Worm (Caenorhabditis elegans) whole organism, late embryonic: ENCODE data around the gene spat-1.

ENCODE experiments used
- K02D7.2 ChIP-seq: sonication (generic microtip); optimal IDR thresholded peaks from 2 replicates; lab custom pipeline; 2017; ENCODE audit warnings: mild to moderate bottlenecking, missing genetic modification characterization, missing compliant biosample characterization
- Y22D7AL.16 ChIP-seq: sonication (generic microtip); optimal IDR thresholded peaks from 2 replicates; lab custom pipeline; 2016; ENCODE audit warnings: missing genetic modification characterization, missing compliant biosample characterization
- ceh-18 ChIP-seq: sonication (generic microtip); optimal IDR thresholded peaks from 2 replicates; lab custom pipeline; 2016; ENCODE audit warnings: missing genetic modification characterization, missing compliant biosample characterization
- dve-1 ChIP-seq: sonication (generic microtip); optimal IDR thresholded peaks from 2 replicates; lab custom pipeline; 2017; ENCODE audit warnings: antibody characterized with exemption, mild to moderate bottlenecking, missing genetic modification characterization, missing compliant biosample characterization
- ets-4 ChIP-seq: sonication (generic microtip); optimal IDR thresholded peaks from 2 replicates; lab custom pipeline; 2016; ENCODE audit warnings: missing genetic modification characterization, missing compliant biosample characterization
- fax-1 ChIP-seq: sonication (generic microtip); optimal IDR thresholded peaks from 2 replicates; lab custom pipeline; 2016; ENCODE audit warnings: missing genotype, missing genetic modification characterization, missing compliant biosample characterization
- nfya-1 ChIP-seq: sonication (generic microtip); optimal IDR thresholded peaks from 2 replicates; lab custom pipeline; 2017; ENCODE audit warnings: missing genetic modification characterization, mild to moderate bottlenecking, missing compliant biosample characterization, antibody characterized with exemption, moderate library complexity
- nhr-11 ChIP-seq: fragments of 150-350 bp; optimal IDR thresholded peaks from 2 replicates; lab custom pipeline; 2014; ENCODE audit warnings: missing biosample characterization, missing genetic modification characterization
- npax-4 ChIP-seq: sonication (generic microtip); optimal IDR thresholded peaks from 2 replicates; lab custom pipeline; 2016; ENCODE audit warnings: missing genetic modification characterization, missing compliant biosample characterization
- pag-3 ChIP-seq: sonication (generic microtip); optimal IDR thresholded peaks from 2 replicates; lab custom pipeline; 2016; ENCODE audit warnings: missing compliant biosample characterization, missing genetic modification characterization, borderline replicate concordance
- zip-5 ChIP-seq: sonication (generic microtip); optimal IDR thresholded peaks from 2 replicates; lab custom pipeline; 2016; ENCODE audit warnings: missing genetic modification characterization, missing compliant biosample characterization

- TF ChIP-seq fax-1 (no peak), Y22D7AL.16 (no peak), zip-5 (no peak), ets-4 (tag; lab: Kevin White, UChicago) (no peak), pag-3 (tag; lab: Kevin White, UChicago) (no peak), nhr-11 (tag; lab: Kevin White, UChicago) (no peak), K02D7.2 (tag; lab: Kevin White, UChicago) (no peak), nfya-1 (tag; lab: Kevin White, UChicago) (no peak), npax-4 (tag; lab: Kevin White, UChicago) (no peak), dve-1 (tag; lab: Kevin White, UChicago) (no peak), ceh-18 (tag; lab: Kevin White, UChicago) (no peak)
Observed at ce11 chrII:14480772-14481171, 47.8 kb upstream of the spat-1 start.
